Fruit fly (Drosophila melanogaster) whole organism: ENCODE measurements around the gene CG12299.

ENCODE experiments used
- CG8478 ChIP-seq: fragments of >200 bp; optimal IDR thresholded peaks from 2 replicates; lab custom pipeline; 2018; ENCODE audit warnings: inconsistent platforms
- Dll ChIP-seq: fragments of >200 bp; optimal IDR thresholded peaks from 2 replicates; lab custom pipeline; 2017
- EcR ChIP-seq, 2 experiments: fragments of >200 bp; optimal IDR thresholded peaks; 2 replicates each; lab custom pipeline; 2017; ENCODE audit warnings: missing biosample characterization in 2 of 2, missing genetic modification characterization in 2 of 2, missing genetic modification reagents in 2 of 2
- pan ChIP-seq: fragments of >200 bp; optimal IDR thresholded peaks from 2 replicates; lab custom pipeline; 2017
- psq ChIP-seq: fragments of >200 bp; optimal IDR thresholded peaks from 2 replicates; lab custom pipeline; 2017
- usp ChIP-seq: fragments of >200 bp; optimal IDR thresholded peaks from 2 replicates; lab custom pipeline; 2017; ENCODE audit warnings: missing biosample characterization, missing genetic modification characterization, mixed read lengths

CG12299 gene

DNA sequence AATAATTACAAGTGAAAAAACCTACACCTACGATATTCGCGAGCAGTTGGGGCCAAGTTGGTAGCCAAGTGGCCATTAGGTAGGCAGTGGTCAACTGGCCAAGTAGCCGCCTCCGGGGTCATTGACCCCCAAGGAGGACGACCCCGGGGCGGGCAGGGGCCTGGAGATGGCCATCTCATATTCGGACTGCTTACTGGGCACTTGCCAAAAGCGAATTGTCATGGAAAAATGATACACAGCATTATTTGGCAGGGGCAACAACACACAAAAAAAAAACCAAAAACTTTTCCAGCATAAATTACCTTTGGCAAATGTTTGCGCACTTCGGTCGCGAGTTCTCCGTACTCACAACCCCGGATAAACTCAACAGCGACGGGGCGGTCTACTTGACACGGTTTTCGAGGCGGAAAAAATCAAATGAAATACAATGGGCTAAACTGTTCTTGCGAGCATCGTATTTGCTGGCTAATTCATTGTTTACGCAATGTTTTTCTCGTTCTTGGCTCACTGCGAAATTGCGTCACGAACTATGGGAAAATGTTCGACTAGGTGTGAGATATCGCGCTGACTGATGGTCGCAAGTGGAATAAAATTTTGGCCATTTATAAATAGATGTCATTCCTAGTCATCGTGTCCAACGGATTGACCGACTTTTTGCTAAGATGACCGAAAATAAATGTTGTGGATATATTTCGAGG, 13.9 kb downstream of the CG12299 start:
- TF ChIP-seq Dll (lab: Kevin White, UChicago) (no peak), EcR (GFP tag; optimal IDR thresholded peaks at IDR 0.05; lab: Kevin White, UChicago) (peak in 1 of 2 experiments; percentile 44)

DNA sequence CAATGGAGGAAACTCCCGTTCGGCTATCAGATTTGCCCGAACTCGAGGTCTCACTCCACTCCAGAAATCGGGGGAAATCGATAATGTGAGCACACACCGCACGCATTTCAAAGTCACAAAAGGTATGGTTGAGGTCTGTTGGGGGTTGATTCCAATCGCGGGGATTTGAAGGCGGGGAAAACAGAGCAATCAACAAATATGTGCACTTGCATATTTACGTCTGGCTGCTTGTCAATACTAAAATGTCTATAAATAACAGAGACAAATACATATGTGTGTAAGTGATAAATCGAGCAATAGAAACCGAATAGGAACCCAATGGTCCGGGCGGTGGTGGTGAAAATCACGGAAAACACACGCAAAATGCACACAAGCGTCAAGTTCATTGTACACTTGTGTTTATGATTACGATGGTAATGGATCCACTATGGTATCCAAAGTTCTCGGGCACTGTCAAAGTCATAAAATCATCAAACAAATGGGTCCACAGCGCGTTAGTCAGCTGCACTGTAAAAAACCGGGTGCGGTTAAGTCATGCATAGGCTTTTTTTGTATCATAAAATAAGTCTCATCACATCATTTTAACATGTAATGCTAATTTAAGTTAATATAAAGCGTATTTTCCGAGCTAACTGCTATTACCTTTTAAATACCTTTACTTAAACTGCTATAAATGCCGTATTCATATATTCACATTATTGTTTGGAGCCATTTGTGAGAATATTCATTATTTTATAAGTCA, 14.9 kb downstream of the CG12299 start:
- TF ChIP-seq Dll (lab: Kevin White, UChicago) (no peak), usp (GFP tag; lab: Kevin White, UChicago) (no peak), CG8478 (lab: Kevin White, UChicago) (no peak)

DNA sequence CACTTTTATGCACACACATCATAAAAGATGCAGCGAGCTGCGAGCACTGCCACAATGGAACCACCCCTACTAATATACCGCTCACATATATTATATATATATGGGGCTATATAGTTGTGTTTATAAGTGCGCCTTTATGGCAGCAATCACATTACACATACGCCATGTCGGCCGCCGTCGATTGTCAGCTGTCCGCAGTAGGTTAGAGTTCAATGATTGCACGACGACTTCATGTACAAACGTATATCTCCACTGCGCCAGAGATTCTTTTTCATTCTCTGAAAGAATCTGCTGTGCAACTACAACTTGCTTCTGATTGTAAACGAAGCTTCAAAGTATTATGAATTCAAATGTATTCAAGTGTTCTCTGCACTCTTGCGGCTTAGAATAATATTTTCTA, 15.5 kb downstream of the CG12299 start:
- TF ChIP-seq EcR (GFP tag; optimal IDR thresholded peaks at IDR 0.05; lab: Kevin White, UChicago), result peak in 1 of 2 experiments; percentile 31
- TF ChIP-seq pan, result no peak
- no peak for TF ChIP-seq CG8478 (lab: Kevin White, UChicago)
- no peak for TF ChIP-seq Dll (lab: Kevin White, UChicago)
- no peak for TF ChIP-seq usp (GFP tag; lab: Kevin White, UChicago)

DNA sequence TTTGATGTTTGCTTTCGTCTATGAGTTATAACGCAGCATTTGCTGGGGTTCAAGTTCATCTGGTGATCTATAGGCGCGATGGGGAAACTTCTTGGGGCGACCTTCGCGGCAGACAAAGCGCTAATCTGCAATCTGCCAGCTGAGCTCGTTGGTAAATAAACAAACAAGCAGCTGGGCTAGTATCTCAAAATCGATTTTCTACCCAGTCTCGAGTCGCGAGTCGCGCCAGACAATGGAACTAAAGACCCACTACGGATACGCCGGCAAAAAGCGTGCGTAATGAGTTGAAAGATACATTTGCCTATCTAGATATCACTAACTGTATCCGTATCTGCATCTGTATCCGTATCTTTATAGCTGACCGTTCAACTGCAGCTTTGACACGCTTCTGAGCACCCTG, 16.5 kb downstream of the CG12299 start:
- no peak for TF ChIP-seq pan
- no peak for TF ChIP-seq usp (GFP tag; lab: Kevin White, UChicago)
- no peak for TF ChIP-seq CG8478 (lab: Kevin White, UChicago)
- no peak for TF ChIP-seq EcR (GFP tag; optimal IDR thresholded peaks at IDR 0.05; lab: Kevin White, UChicago)
- TF ChIP-seq Dll (lab: Kevin White, UChicago), result no peak
- TF ChIP-seq psq, result no peak

DNA sequence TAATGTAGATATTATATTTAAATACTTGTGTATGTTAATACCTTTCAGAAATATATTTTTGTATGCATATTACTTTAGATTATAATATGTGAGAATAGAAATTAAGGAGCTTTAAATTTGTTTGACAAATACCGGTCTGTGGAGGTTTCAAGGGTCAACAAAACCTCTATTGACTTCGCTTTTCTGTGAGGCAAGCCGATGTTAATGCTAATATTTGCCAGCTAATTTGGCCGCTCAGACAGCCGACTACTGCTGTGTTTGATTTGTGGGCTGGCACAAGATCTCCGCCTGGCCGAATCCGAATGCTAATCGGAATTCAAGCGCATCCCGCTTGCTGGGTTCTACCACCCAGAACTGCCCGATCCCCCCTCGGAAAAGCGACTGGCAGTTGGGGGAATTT, 17.5 kb downstream of the CG12299 start:
- TF ChIP-seq psq, result no peak
- no peak for TF ChIP-seq pan
- no peak for TF ChIP-seq Dll (lab: Kevin White, UChicago)
- no peak for TF ChIP-seq CG8478 (lab: Kevin White, UChicago)
- TF ChIP-seq EcR (GFP tag; optimal IDR thresholded peaks at IDR 0.05; lab: Kevin White, UChicago), result no peak
- TF ChIP-seq usp (GFP tag; lab: Kevin White, UChicago), result no peak

DNA sequence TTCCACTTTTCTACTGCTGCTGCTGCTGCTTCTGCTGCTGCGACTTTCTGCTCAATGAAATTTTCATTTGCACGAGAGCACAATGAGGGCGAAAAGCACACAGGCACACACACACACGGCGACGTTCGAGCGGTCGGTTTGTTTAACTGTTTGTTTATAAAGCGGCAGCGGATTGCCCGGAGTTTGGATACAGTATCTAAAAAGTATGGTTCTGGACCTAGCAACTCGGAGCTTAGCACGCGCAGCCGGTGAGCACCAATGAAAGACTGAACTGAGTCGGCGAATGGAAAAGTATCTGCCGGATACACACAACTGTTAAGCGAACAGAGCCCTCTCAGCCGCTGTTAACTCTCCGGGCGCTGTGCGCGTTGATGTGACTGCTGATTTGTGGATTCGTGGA, 18.9 kb downstream of the CG12299 start, which contains the start of gene CG17124:
Gene CG17124 (minus strand): TSS at position 277 of the 400 bp plus-strand sequence.
- no peak for TF ChIP-seq CG8478 (lab: Kevin White, UChicago)
- TF ChIP-seq EcR (GFP tag; optimal IDR thresholded peaks at IDR 0.05; lab: Kevin White, UChicago), result no peak
- no peak for TF ChIP-seq usp (GFP tag; lab: Kevin White, UChicago)
- no peak for TF ChIP-seq Dll (lab: Kevin White, UChicago)
- no peak for TF ChIP-seq pan
- TF ChIP-seq psq, result no peak

DNA sequence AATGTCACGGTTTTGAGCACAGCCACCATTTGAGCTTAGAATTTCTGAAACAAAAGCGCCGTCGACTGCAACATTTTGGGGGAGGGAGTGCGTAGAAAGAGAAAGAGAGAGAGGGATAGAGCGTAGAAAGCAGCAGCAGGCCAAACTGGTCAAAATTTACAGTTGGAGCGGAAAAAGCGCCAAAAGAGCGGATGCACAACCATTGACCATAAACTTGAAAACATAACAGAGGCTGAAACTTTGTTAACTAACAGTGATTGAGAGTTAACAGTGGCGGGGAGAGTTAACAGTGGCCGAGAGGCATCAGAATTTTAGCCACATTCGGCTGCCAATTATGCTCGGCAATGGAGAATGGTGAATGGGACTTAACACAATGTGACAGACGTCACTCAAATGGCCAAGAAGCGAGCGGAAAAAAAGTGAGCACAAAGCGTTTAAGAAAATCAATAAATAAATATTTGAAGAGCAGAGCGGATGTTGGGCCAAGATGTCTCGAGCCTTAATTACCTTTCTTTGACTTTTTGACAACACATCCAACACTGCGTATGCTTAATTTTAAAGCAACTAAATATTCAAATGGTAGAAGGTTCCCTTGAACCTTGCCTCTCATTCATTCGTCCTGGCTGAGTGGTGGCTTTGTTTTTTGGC, 20.0 kb downstream of the CG12299 start:
- TF ChIP-seq Dll (lab: Kevin White, UChicago) (no peak), EcR (GFP tag; optimal IDR thresholded peaks at IDR 0.05; lab: Kevin White, UChicago) (no peak), psq (no peak), usp (GFP tag; lab: Kevin White, UChicago) (no peak), CG8478 (lab: Kevin White, UChicago) (no peak), pan (no peak)

DNA sequence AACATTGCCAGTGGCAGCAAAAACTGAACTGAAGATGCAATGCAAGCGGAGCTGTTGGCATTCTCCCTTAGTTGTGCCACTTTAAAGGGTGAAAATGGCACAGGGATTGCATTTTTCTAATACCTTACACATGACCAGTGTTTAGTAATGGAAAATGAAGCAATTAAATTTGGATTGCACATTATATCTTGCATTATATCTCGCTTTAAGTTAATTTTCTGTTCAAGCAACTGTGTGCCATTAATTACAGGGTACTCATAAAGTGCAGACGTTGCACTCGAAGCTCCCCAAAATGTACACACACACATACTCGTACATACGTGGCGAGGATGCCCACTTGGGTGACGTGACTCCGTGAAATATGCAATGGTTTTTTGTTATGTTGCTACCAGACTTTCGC, 22.5 kb downstream of the CG12299 start:
- no peak for TF ChIP-seq psq
- no peak for TF ChIP-seq usp (GFP tag; lab: Kevin White, UChicago)
- TF ChIP-seq pan, result no peak
- no peak for TF ChIP-seq Dll (lab: Kevin White, UChicago)
- TF ChIP-seq CG8478 (lab: Kevin White, UChicago), result no peak
- TF ChIP-seq EcR (GFP tag; optimal IDR thresholded peaks at IDR 0.05; lab: Kevin White, UChicago), result no peak

DNA sequence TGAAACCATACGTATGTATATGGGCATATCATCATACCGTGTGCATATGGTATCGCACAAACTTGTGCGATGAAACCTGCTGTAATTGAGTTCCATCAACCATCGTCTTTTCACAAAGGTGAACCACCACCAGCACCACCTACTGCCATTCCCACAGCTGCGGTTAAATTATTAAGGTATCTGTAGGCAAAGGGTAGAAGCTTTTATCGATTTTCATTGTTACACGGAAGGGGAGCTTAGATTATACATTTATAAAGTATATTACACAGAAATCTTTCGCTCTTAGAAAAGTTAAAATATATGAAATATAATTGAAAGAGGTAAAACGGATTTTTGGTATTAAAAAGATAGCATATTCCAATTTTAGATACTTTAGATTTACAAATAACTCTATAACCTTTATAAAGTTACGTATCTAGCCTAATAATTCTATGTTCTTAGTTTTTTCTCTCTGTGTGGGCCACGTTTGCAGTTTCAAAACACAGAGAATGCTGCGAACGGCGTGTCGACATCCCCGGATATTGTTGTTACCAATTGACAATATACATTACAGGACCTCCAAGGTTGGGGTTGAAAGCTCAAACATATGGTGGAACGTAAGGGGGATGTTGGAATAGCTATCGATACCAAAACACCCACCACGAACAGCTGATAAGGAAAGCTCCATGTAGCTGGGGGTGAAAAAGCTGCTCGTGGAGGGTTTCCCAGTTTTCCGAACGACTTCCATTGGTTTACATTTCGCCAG, 23.4 kb downstream of the CG12299 start, which contains the start of gene CG6495:
Gene CG6495 (plus strand): TSS at position 695 of the 745 bp plus-strand sequence.
- no peak for TF ChIP-seq psq
- no peak for TF ChIP-seq EcR (GFP tag; optimal IDR thresholded peaks at IDR 0.05; lab: Kevin White, UChicago)
- no peak for TF ChIP-seq Dll (lab: Kevin White, UChicago)
- TF ChIP-seq usp (GFP tag; lab: Kevin White, UChicago), result no peak
- no peak for TF ChIP-seq pan
- TF ChIP-seq CG8478 (lab: Kevin White, UChicago), result no peak

DNA sequence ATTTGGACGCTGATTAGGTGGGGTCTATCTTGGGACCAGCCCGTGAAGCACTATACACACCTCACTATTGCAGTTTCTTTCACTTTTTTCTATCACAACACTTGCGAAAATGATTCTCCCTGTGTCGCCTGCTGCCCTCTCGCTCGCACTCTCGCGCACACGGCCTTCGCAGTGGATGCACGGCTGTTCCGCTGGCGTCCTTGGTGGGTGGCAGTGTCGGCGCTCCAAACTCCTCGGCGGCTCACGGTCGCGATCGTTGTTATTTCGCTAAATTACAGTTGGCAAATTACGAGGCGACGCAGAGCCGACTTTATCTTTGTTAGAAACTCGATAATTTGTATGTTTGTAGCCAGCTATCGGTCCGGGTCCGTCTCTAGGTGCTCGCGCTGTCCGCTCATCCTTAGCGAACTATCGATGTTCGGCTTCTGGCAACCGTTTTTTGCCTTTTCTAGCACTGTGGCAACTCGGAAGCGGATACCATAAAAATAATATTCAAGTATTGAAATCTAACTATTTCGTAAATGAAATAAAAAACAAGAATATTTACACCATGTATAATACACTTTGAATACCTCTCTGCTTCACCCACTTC, 30.5 kb downstream of the CG12299 start, which contains the start of gene Ubc2:
Gene Ubc2 (minus strand): TSS at position 410 of the 592 bp plus-strand sequence.
- TF ChIP-seq psq (no peak), EcR (GFP tag; optimal IDR thresholded peaks at IDR 0.05; lab: Kevin White, UChicago) (no peak), usp (GFP tag; lab: Kevin White, UChicago) (no peak), Dll (lab: Kevin White, UChicago) (no peak)

DNA sequence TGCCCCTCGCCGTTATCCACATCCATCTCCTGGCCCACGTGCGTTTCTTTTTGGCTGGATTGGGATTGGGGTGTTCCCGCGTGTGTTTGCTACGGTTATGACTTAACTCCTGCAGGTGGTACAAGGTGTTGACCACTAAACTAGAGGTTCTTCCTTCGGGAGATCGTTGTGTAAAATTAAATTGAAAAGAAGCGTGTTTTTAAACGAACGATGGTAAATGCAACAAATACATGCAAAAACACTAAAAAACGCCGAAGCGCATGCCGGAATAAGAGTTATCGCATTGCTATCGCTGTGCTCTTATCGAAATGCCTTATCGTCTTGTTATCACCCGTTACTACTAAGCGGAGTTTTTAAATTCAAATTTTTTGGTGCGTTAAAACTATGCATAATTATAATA, 32.6 kb downstream of the CG12299 start, which contains the start of gene CG6724:
Gene CG6724 (minus strand): TSS at position 245 of the 400 bp plus-strand sequence.
- TF ChIP-seq EcR (GFP tag; optimal IDR thresholded peaks at IDR 0.05; lab: Kevin White, UChicago) (no peak), pan (no peak), usp (GFP tag; lab: Kevin White, UChicago) (no peak), Dll (lab: Kevin White, UChicago) (no peak), CG8478 (lab: Kevin White, UChicago) (no peak), psq (no peak)
